Worm (Caenorhabditis elegans): ENCODE data around the gene R02F11.1.

DNA sequence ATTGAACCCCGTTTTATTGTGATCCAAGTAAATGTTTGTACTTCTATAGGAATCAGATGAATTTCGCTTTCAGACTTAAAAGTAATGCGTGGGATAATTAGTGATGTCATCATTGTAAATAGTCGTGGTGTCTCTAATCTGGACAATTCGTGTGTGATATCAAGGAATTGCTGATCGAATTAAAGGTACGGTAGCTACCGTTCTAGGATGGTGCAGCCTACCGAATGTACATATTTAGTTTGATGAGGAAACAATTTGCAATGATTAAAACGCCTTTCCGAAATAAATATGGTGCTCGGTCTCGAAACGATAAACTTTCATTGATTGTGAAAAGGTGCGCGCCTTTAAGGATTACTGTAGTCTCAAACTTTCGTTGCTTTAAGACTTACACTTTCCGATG, 42.4 kb upstream of the R02F11.1 start:
- TF ChIP-seq ztf-23 (GFP tag; IDR thresholded peaks at IDR 0.05) (no peak), klf-2 (GFP tag; conservative IDR thresholded peaks at IDR 0.05) (no peak), med-1 (GFP tag; optimal IDR thresholded peaks at IDR 0.05; ENCODE audit: insufficient read depth) (no peak), flt-1 (GFP tag; IDR thresholded peaks at IDR 0.05) (no peak), tab-1 (GFP tag; IDR thresholded peaks at IDR 0.05) (no peak)

Data from whole organism, midembryonic.